Fruit fly (Drosophila melanogaster): ENCODE measurements around the gene TbCMF46.

DNA sequence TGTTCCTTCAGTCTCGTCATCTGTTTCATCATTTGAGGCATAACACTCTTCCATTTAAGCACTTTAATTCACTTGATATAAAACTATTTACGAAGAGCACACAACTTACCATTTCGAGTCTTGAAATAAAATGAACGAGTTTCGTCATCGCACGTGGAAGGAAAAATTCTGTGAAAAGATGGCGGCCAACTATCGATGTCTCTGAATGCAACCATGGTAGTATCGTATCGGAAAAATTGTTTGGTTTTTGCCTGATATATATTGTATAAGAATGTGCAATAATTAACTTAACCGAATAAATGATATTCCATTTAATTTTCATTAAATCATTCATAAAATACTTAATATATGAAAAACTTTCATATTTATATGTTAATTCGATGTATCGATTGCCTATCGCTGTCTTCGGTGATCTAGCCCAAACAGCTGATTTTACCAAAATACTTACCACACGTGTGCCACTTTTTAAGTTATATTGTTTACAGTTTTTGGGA, 29.7 kb downstream of the TbCMF46 start, which contains the start of gene Bka:
- no peak for TF ChIP-seq EcR (GFP tag; optimal IDR thresholded peaks at IDR 0.05)
- no peak for TF ChIP-seq Dll (optimal IDR thresholded peaks at IDR 0.05)
- no peak for TF ChIP-seq usp (GFP tag; optimal IDR thresholded peaks at IDR 0.05)
- TF ChIP-seq psq (optimal IDR thresholded peaks at IDR 0.05): no peak
- no peak for TF ChIP-seq pan (optimal IDR thresholded peaks at IDR 0.05)

Measured in whole organism.